Fruit fly (Drosophila melanogaster) whole organism, embryonic: Measurements from ENCODE around the gene CG12507.
A peak's percentile ranks its signal among the peaks of the same experiment; 100 is the strongest.

Source experiments
- Ada2b ChIP-seq: fragments of 200-800 bp; sonication (Bioruptor generic); IDR thresholded peaks from 2 replicates; pipeline ENCODE4 v1.3.6; 2022; ENCODE audit warnings: missing biosample characterization, missing genetic modification characterization
- Asciz ChIP-seq: fragments of 200-800 bp; sonication (Bioruptor generic); optimal IDR thresholded peaks from 2 replicates; lab custom pipeline; 2017; ENCODE audit warnings: missing biosample characterization, mild to moderate bottlenecking, missing genetic modification characterization, missing genetic modification reagents
- B-H2 ChIP-seq: fragments of 200-800 bp; sonication (Bioruptor generic); optimal IDR thresholded peaks from 2 replicates; lab custom pipeline; 2018; ENCODE audit warnings: missing biosample characterization, mild to moderate bottlenecking, missing genetic modification characterization
- Bgb ChIP-seq: fragments of 200-800 bp; sonication (Bioruptor generic); IDR thresholded peaks from 2 replicates; pipeline ENCODE4 v1.3.6; 2022; ENCODE audit warnings: missing biosample characterization, missing genetic modification characterization; ENCODE audit not compliant: partially characterized antibody
- Blimp-1 ChIP-seq: fragments of 200-800 bp; sonication (Bioruptor generic); optimal IDR thresholded peaks from 3 replicates; lab custom pipeline; 2018; ENCODE audit warnings: missing biosample characterization, missing genetic modification characterization, mild to moderate bottlenecking, moderate library complexity, missing genetic modification reagents
- Bteb2 ChIP-seq: fragments of 200-800 bp; sonication (Bioruptor generic); optimal IDR thresholded peaks from 2 replicates; lab custom pipeline; 2016; ENCODE audit warnings: missing biosample characterization, missing genetic modification characterization
- CG10274 ChIP-seq: fragments of 200-800 bp; sonication (Bioruptor generic); optimal IDR thresholded peaks from 3 replicates; lab custom pipeline; 2017; ENCODE audit warnings: missing biosample characterization, mild to moderate bottlenecking, missing genetic modification characterization
- CG11093 ChIP-seq: fragments of 200-800 bp; sonication (Bioruptor generic); IDR thresholded peaks from 3 replicates; pipeline ENCODE4 v1.3.6; 2022; ENCODE audit warnings: missing biosample characterization, missing genetic modification characterization
- CG12219 ChIP-seq: fragments of 200-800 bp; sonication (Bioruptor generic); optimal IDR thresholded peaks from 3 replicates; lab custom pipeline; 2018; ENCODE audit warnings: missing biosample characterization, mild to moderate bottlenecking, missing genetic modification characterization
- CG12942 ChIP-seq: fragments of 200-800 bp; sonication (Bioruptor generic); optimal IDR thresholded peaks from 3 replicates; lab custom pipeline; 2016; ENCODE audit warnings: missing biosample characterization, missing genetic modification characterization
- CG13775 ChIP-seq: fragments of 200-800 bp; sonication (Bioruptor generic); optimal IDR thresholded peaks from 3 replicates; lab custom pipeline; 2017; ENCODE audit warnings: missing biosample characterization, mild to moderate bottlenecking, missing genetic modification characterization
- CG14014 ChIP-seq: fragments of 200-800 bp; sonication (Bioruptor generic); IDR thresholded peaks from 2 replicates; pipeline ENCODE4 v1.3.6; 2022; ENCODE audit warnings: missing biosample characterization, missing genetic modification characterization
- CG17328 ChIP-seq: fragments of 200-800 bp; sonication (Bioruptor generic); IDR thresholded peaks from 2 replicates; pipeline ENCODE4 v1.3.6; 2022; ENCODE audit warnings: missing biosample characterization, missing genetic modification characterization
- CG31388 ChIP-seq: fragments of 200-800 bp; sonication (Bioruptor generic); optimal IDR thresholded peaks from 2 replicates; lab custom pipeline; 2016; ENCODE audit warnings: missing biosample characterization, missing genetic modification characterization
- CG34422 ChIP-seq: fragments of 200-800 bp; sonication (Bioruptor generic); IDR thresholded peaks from 3 replicates; pipeline ENCODE4 v1.3.6; 2022; ENCODE audit warnings: missing biosample characterization, missing genetic modification characterization
- CG3995 ChIP-seq: fragments of 200-800 bp; sonication (Bioruptor generic); optimal IDR thresholded peaks from 3 replicates; lab custom pipeline; 2016; ENCODE audit warnings: missing biosample characterization, missing genetic modification characterization
- CG6765 ChIP-seq: fragments of 200-800 bp; sonication (Bioruptor generic); optimal IDR thresholded peaks from 3 replicates; lab custom pipeline; 2017; ENCODE audit warnings: missing biosample characterization, mild to moderate bottlenecking, missing genetic modification characterization
- CG7839 ChIP-seq: fragments of 200-800 bp; sonication (Bioruptor generic); optimal IDR thresholded peaks from 3 replicates; lab custom pipeline; 2018; ENCODE audit warnings: missing biosample characterization, mild to moderate bottlenecking, missing genetic modification characterization, moderate library complexity
- CG7987 ChIP-seq: fragments of 200-800 bp; sonication (Bioruptor generic); optimal IDR thresholded peaks from 2 replicates; lab custom pipeline; 2018; ENCODE audit warnings: missing biosample characterization, mild to moderate bottlenecking, missing genetic modification characterization, moderate library complexity
- CG8478 ChIP-seq: fragments of >200 bp; optimal IDR thresholded peaks from 2 replicates; lab custom pipeline; 2018
- Camta ChIP-seq: fragments of 200-800 bp; sonication (Bioruptor generic); optimal IDR thresholded peaks from 2 replicates; lab custom pipeline; 2016; ENCODE audit warnings: missing biosample characterization, missing genetic modification characterization
- CrebB ChIP-seq: fragments of 200-800 bp; sonication (Bioruptor generic); optimal IDR thresholded peaks from 3 replicates; lab custom pipeline; 2018; ENCODE audit warnings: missing biosample characterization, mild to moderate bottlenecking, missing genetic modification characterization
- Deaf1 ChIP-seq: fragments of 200-800 bp; optimal IDR thresholded peaks from 3 replicates; lab custom pipeline; 2019; ENCODE audit warnings: missing biosample characterization, mild to moderate bottlenecking, missing genetic modification characterization, moderate library complexity
- Dip2 ChIP-seq: fragments of 200-800 bp; sonication (Bioruptor generic); IDR thresholded peaks from 2 replicates; pipeline ENCODE4 v1.3.6; 2022; ENCODE audit warnings: missing biosample characterization, missing genetic modification characterization
- E2f2 ChIP-seq: fragments of 200-800 bp; sonication (Bioruptor generic); IDR thresholded peaks from 2 replicates; pipeline ENCODE4 v1.3.6; 2022; ENCODE audit warnings: missing biosample characterization, missing genetic modification characterization
- ERR ChIP-seq: fragments of 200-800 bp; sonication (Bioruptor generic); optimal IDR thresholded peaks from 2 replicates; lab custom pipeline; 2016; ENCODE audit warnings: missing biosample characterization, missing genetic modification characterization
- Fer3 ChIP-seq: fragments of 200-800 bp; sonication (Bioruptor generic); optimal IDR thresholded peaks from 2 replicates; lab custom pipeline; 2018; ENCODE audit warnings: missing biosample characterization, mild to moderate bottlenecking, missing genetic modification characterization, moderate library complexity
- Gug ChIP-seq: fragments of 200-800 bp; sonication (Bioruptor generic); IDR thresholded peaks from 4 replicates; pipeline ENCODE4 v1.3.6; 2022; ENCODE audit warnings: missing biosample characterization, missing genetic modification characterization
- Hmr ChIP-seq: fragments of 200-800 bp; sonication (Bioruptor generic); optimal IDR thresholded peaks from 3 replicates; lab custom pipeline; 2017; ENCODE audit warnings: mild to moderate bottlenecking, missing biosample characterization, missing genetic modification reagents, missing genetic modification characterization
- Hr78 ChIP-seq, 2 experiments: fragments of 200-800 bp in 1 of 2; fragments of >200 bp in 1 of 2; sonication (Bioruptor generic) in 1 of 2; optimal IDR thresholded peaks; 2 replicates each; lab custom pipeline; 2017 to 2019; ENCODE audit warnings: missing biosample characterization in 2 of 2, missing genetic modification characterization in 2 of 2, mild to moderate bottlenecking in 1 of 2, moderate library complexity in 1 of 2
- Max ChIP-seq: fragments of 200-800 bp; sonication (Bioruptor generic); optimal IDR thresholded peaks from 2 replicates; lab custom pipeline; 2016; ENCODE audit warnings: missing biosample characterization, mild to moderate bottlenecking, missing genetic modification characterization
- NK7.1 ChIP-seq: fragments of 200-800 bp; sonication (Bioruptor generic); optimal IDR thresholded peaks from 3 replicates; lab custom pipeline; 2016; ENCODE audit warnings: missing biosample characterization, missing genetic modification characterization
- Tbp ChIP-seq: fragments of >200 bp; optimal IDR thresholded peaks from 2 replicates; lab custom pipeline; 2018; ENCODE audit warnings: missing biosample characterization, missing genetic modification characterization
- abd-A ChIP-seq: fragments of 200-800 bp; sonication (Bioruptor generic); optimal IDR thresholded peaks from 3 replicates; lab custom pipeline; 2019; ENCODE audit warnings: missing biosample characterization, mild to moderate bottlenecking, missing genetic modification characterization, moderate library complexity
- ara ChIP-seq: fragments of 200-800 bp; sonication (Bioruptor generic); IDR thresholded peaks from 2 replicates; pipeline ENCODE4 v1.3.6; 2022; ENCODE audit warnings: missing biosample characterization, missing genetic modification characterization
- bigmax ChIP-seq: fragments of 200-800 bp; sonication (Bioruptor generic); optimal IDR thresholded peaks from 2 replicates; lab custom pipeline; 2018; ENCODE audit warnings: missing biosample characterization, mild to moderate bottlenecking, missing genetic modification characterization
- br ChIP-seq: fragments of >200 bp; optimal IDR thresholded peaks from 2 replicates; lab custom pipeline; 2017
- caup ChIP-seq: fragments of 200-800 bp; sonication (Bioruptor generic); optimal IDR thresholded peaks from 3 replicates; lab custom pipeline; 2017; ENCODE audit warnings: missing biosample characterization, mild to moderate bottlenecking, missing genetic modification characterization, moderate library complexity; ENCODE audit not compliant: severe bottlenecking
- crc ChIP-seq: fragments of 200-800 bp; sonication (Bioruptor generic); optimal IDR thresholded peaks from 2 replicates; lab custom pipeline; 2016; ENCODE audit warnings: missing biosample characterization, missing genetic modification characterization
- dmrt99B ChIP-seq: fragments of 200-800 bp; sonication (Bioruptor generic); optimal IDR thresholded peaks from 2 replicates; lab custom pipeline; 2018; ENCODE audit warnings: missing biosample characterization, mild to moderate bottlenecking, missing genetic modification characterization, moderate library complexity
- dysf ChIP-seq: fragments of 200-800 bp; sonication (Bioruptor generic); IDR thresholded peaks from 3 replicates; pipeline ENCODE4 v1.3.6; 2022; ENCODE audit warnings: missing biosample characterization, missing genetic modification characterization
- ems ChIP-seq: fragments of 200-800 bp; sonication (Bioruptor generic); optimal IDR thresholded peaks from 3 replicates; lab custom pipeline; 2016; ENCODE audit warnings: missing biosample characterization, missing genetic modification characterization
- ewg ChIP-seq: fragments of 200-800 bp; sonication (Bioruptor generic); optimal IDR thresholded peaks from 3 replicates; lab custom pipeline; 2017; ENCODE audit warnings: mild to moderate bottlenecking, missing biosample characterization, missing genetic modification reagents, missing genetic modification characterization
- exex ChIP-seq: fragments of 200-800 bp; sonication (Bioruptor generic); optimal IDR thresholded peaks from 4 replicates; lab custom pipeline; 2018; ENCODE audit warnings: missing biosample characterization, mild to moderate bottlenecking, missing genetic modification characterization, moderate library complexity
- gsb-n ChIP-seq: fragments of 200-800 bp; sonication (Bioruptor generic); optimal IDR thresholded peaks from 3 replicates; lab custom pipeline; 2018; ENCODE audit warnings: missing biosample characterization, mild to moderate bottlenecking, missing genetic modification characterization
- luna ChIP-seq: fragments of 200-800 bp; sonication (Bioruptor generic); optimal IDR thresholded peaks from 2 replicates; lab custom pipeline; 2016; ENCODE audit warnings: missing biosample characterization, missing genetic modification characterization
- pho ChIP-seq: fragments of 200-800 bp; sonication (Bioruptor generic); optimal IDR thresholded peaks from 2 replicates; lab custom pipeline; 2016; ENCODE audit warnings: missing biosample characterization, missing genetic modification characterization
- ranshi ChIP-seq: fragments of 200-800 bp; sonication (Bioruptor generic); IDR thresholded peaks from 2 replicates; pipeline ENCODE4 v1.3.6; 2022; ENCODE audit warnings: missing biosample characterization, missing genetic modification characterization
- ro ChIP-seq: fragments of 200-800 bp; sonication (Bioruptor generic); IDR thresholded peaks from 2 replicates; pipeline ENCODE4 v1.3.6; 2022; ENCODE audit warnings: missing biosample characterization, missing genetic modification characterization
- tna ChIP-seq: fragments of 200-800 bp; sonication (Bioruptor generic); IDR thresholded peaks from 2 replicates; pipeline ENCODE4 v1.3.6; 2022; ENCODE audit warnings: missing biosample characterization, missing genetic modification characterization; ENCODE audit not compliant: partially characterized antibody
- vfl ChIP-seq: fragments of 200-800 bp; sonication (Bioruptor generic); optimal IDR thresholded peaks from 2 replicates; lab custom pipeline; 2016; ENCODE audit warnings: missing biosample characterization, missing genetic modification characterization

CG12507 gene

DNA sequence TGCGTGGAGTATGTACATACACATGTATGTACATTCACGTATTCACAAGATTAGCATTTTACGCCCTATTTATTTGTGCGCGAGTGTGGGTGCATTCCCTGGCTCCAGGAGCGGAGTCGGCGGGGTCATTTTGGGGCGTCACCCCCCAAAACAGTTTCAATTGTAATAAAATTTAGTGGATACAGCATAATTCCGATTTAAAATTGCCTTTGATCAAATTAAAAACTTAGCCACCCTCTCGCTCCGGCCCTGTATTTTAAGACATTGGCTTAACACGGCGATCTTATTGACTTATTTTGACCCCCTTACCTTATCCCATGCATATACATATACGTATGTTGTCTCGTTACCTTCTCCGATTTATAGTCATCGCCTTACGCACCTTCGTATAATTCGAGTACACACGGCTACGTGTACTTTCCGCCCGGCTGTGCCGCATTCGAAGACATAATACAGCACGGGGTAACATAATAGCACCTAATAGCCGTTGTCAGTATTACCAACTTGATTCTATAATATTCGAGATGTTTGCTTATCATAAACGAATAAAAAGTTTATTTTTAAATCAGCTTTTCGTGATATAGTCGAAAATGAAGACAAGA, 13.1 kb upstream of the CG12507 start (continued):
- peak; percentile 22 for TF ChIP-seq Bteb2 (GFP tag; lab: Kevin White, UChicago)
- TF ChIP-seq CG12942 (GFP tag; lab: Kevin White, UChicago) = peak; percentile 65
- TF ChIP-seq br (lab: Kevin White, UChicago) = no peak
- peak in 1 of 2 experiments; percentile 45 for TF ChIP-seq Hr78 (GFP tag; optimal IDR thresholded peaks at IDR 0.05; lab: Kevin White, UChicago)
- TF ChIP-seq ewg (GFP tag; lab: Kevin White, UChicago) = peak; percentile 66
- peak; percentile 75 for TF ChIP-seq Fer3 (tag; lab: Kevin White, UChicago)
- peak; percentile 42 for TF ChIP-seq E2f2
- TF ChIP-seq Tbp = no peak
- peak; percentile 17 for TF ChIP-seq CG31388 (GFP tag; lab: Kevin White, UChicago)
- peak; percentile 86 for TF ChIP-seq dmrt99B
- peak; percentile 86 for TF ChIP-seq ERR (GFP tag; lab: Kevin White, UChicago)
- peak; percentile 22 for TF ChIP-seq Max (GFP tag; lab: Kevin White, UChicago)
- TF ChIP-seq Bgb (GFP tag; lab: Robert Waterston, UW) = peak; percentile 72
- TF ChIP-seq CG34422 (GFP tag; lab: Robert Waterston, UW) = peak; percentile 95
- TF ChIP-seq tna (GFP tag; lab: Robert Waterston, UW) = no peak
- TF ChIP-seq Gug = peak; percentile 97
- peak; percentile 92 for TF ChIP-seq ranshi
- peak; percentile 88 for TF ChIP-seq CG7839 (tag; lab: Kevin White, UChicago)
- peak; percentile 60 for TF ChIP-seq Hmr (GFP tag; lab: Kevin White, UChicago)
- TF ChIP-seq Camta (GFP tag; lab: Kevin White, UChicago) = peak; percentile 87
- TF ChIP-seq B-H2 (GFP tag; lab: Kevin White, UChicago) = peak; percentile 19
- TF ChIP-seq gsb-n (tag; lab: Kevin White, UChicago) = peak; percentile 37
- TF ChIP-seq dysf (GFP tag; lab: Robert Waterston, UW) = peak; percentile 93
- peak; percentile 27 for TF ChIP-seq CG7987 (GFP tag; lab: Kevin White, UChicago)
- no peak for TF ChIP-seq bigmax (GFP tag; lab: Kevin White, UChicago)
- TF ChIP-seq pho = peak; percentile 55
- TF ChIP-seq CG8478 (lab: Kevin White, UChicago) = no peak
- peak; percentile 88 for TF ChIP-seq crc (GFP tag; lab: Kevin White, UChicago)
- TF ChIP-seq Deaf1 = peak; percentile 43
- peak; percentile 72 for TF ChIP-seq luna
- TF ChIP-seq CrebB (tag; lab: Kevin White, UChicago) = peak; percentile 22
- TF ChIP-seq Blimp-1 (GFP tag; lab: Kevin White, UChicago) = peak; percentile 68
- peak; percentile 85 for TF ChIP-seq Ada2b (GFP tag; lab: Robert Waterston, UW)
- TF ChIP-seq caup = peak; percentile 70
- peak; percentile 90 for TF ChIP-seq ara (GFP tag; lab: Robert Waterston, UW)
- TF ChIP-seq NK7.1 (GFP tag; lab: Kevin White, UChicago) = peak; percentile 68
- peak; percentile 56; the same call in 1 of the 2 replicates for TF ChIP-seq Dip2 (GFP tag; lab: Robert Waterston, UW)
- no peak for TF ChIP-seq exex (tag; lab: Kevin White, UChicago)
- no peak for TF ChIP-seq abd-A (tag; lab: Kevin White, UChicago)
- TF ChIP-seq CG12219 (GFP tag; lab: Kevin White, UChicago) = peak; percentile 68
- TF ChIP-seq CG13775 = peak; percentile 39
- peak; percentile 56 for TF ChIP-seq vfl (GFP tag; lab: Kevin White, UChicago)
- TF ChIP-seq CG3995 (GFP tag; lab: Kevin White, UChicago) = peak; percentile 33
- peak; percentile 77 for TF ChIP-seq ro (GFP tag; lab: Robert Waterston, UW)
- TF ChIP-seq ems (GFP tag; lab: Kevin White, UChicago) = peak; percentile 75
- TF ChIP-seq CG11093 (GFP tag; lab: Robert Waterston, UW) = peak; percentile 92
- peak; percentile 82 for TF ChIP-seq CG14014 (GFP tag; lab: Robert Waterston, UW)
- TF ChIP-seq CG6765 (GFP tag; lab: Kevin White, UChicago) = no peak
- TF ChIP-seq Asciz = peak; percentile 57
- peak; percentile 80 for TF ChIP-seq CG17328 (GFP tag; lab: Robert Waterston, UW)
- peak; percentile 64 for TF ChIP-seq CG10274 (GFP tag; lab: Kevin White, UChicago)
